Worm (Caenorhabditis elegans) whole organism, L3 larva: ENCODE measurements around the gene T19H5.7.
"Not testable (repeated sequence)": the region's sequence is repeated elsewhere in the genome, so short reads cannot be mapped to it uniquely, and the experiment has no call there.

Source experiments
- aly-2 ChIP-seq: fragments of 150-350 bp; optimal IDR thresholded peaks from 2 replicates; lab custom pipeline; 2014; ENCODE audit warnings: missing biosample characterization, missing genetic modification characterization
- ceh-82 ChIP-seq: fragments of 150-350 bp; optimal IDR thresholded peaks from 2 replicates; lab custom pipeline; 2014; ENCODE audit warnings: missing biosample characterization, missing genetic modification characterization
- elt-1 ChIP-seq: fragments of 150-350 bp; optimal IDR thresholded peaks from 2 replicates; lab custom pipeline; 2014; ENCODE audit warnings: missing biosample characterization, missing genetic modification characterization
- elt-2 ChIP-seq: sonication (generic microtip); optimal IDR thresholded peaks from 2 replicates; lab custom pipeline; 2016; ENCODE audit warnings: missing genetic modification reagents, mild to moderate bottlenecking, missing genetic modification characterization, missing compliant biosample characterization
- elt-3 ChIP-seq, 3 experiments: fragments of 150-350 bp in 1 of 3; sonication (generic microtip) in 2 of 3; optimal IDR thresholded peaks; 2 replicates in 2 of 3; 4 replicates in 1 of 3; lab custom pipeline; 2014 to 2017; ENCODE audit warnings: missing biosample characterization in 3 of 3, missing genetic modification characterization in 3 of 3
- mdl-1 ChIP-seq: fragments of 150-350 bp; optimal IDR thresholded peaks from 2 replicates; lab custom pipeline; 2014; ENCODE audit warnings: missing biosample characterization, missing genetic modification characterization
- nhr-28 ChIP-seq: fragments of 150-350 bp; optimal IDR thresholded peaks from 2 replicates; lab custom pipeline; 2014; ENCODE audit warnings: missing biosample characterization, missing genetic modification characterization
- nhr-76 ChIP-seq: fragments of 150-350 bp; sonication (generic microtip); optimal IDR thresholded peaks from 5 replicates; lab custom pipeline; 2014; ENCODE audit warnings: missing biosample characterization, missing genetic modification characterization

ce11 chrII:9461881-9462280 is 18.0 kb downstream of the T19H5.7 start, which contains the start of gene chil-21:
- TF ChIP-seq elt-1 (tag; lab: Kevin White, UChicago); ceh-82; nhr-28 (tag; lab: Kevin White, UChicago); elt-2; aly-2 (tag; lab: Kevin White, UChicago); nhr-76 (tag; lab: Kevin White, UChicago); elt-3 (tag; optimal IDR thresholded peaks at IDR 0.05; lab: Kevin White, UChicago); mdl-1 (tag; lab: Kevin White, UChicago): not testable (repeated sequence)
